Fruit fly (Drosophila melanogaster): ENCODE results near the gene CG3117.

CG3117 gene

dm6 chr2L:2878188-2878587 lies 31.2 kb upstream of the CG3117 start, which contains the start of the genes Prx6a and Sbat:
TSS of gene Prx6a (minus strand) at chr2L:2878232.
TSS of gene Sbat (plus strand) at chr2L:2878344.
- peak; percentile 26 for TF ChIP-seq psq (GFP tag; optimal IDR thresholded peaks at IDR 0.05)
- no peak for TF ChIP-seq Dfd (GFP tag; optimal IDR thresholded peaks at IDR 0.05)
- peak; percentile 49 for TF ChIP-seq Jra (GFP tag; optimal IDR thresholded peaks at IDR 0.05)
- peak in 1 of 2 experiments; percentile 73 for TF ChIP-seq foxo (GFP tag; optimal IDR thresholded peaks at IDR 0.05)
- TF ChIP-seq rgr (GFP tag; optimal IDR thresholded peaks at IDR 0.05): peak; percentile 79
- TF ChIP-seq CrebA (GFP tag; optimal IDR thresholded peaks at IDR 0.05; ENCODE audit: borderline replicate concordance): no peak
- TF ChIP-seq dl (GFP tag; optimal IDR thresholded peaks at IDR 0.05; ENCODE audit: insufficient read depth in 1 of 2, partially characterized antibody in 2 of 2): no peak
- TF ChIP-seq HLH106 (tag; optimal IDR thresholded peaks at IDR 0.05): peak; percentile 90
- peak; percentile 70 for TF ChIP-seq Hnf4 (GFP tag; optimal IDR thresholded peaks at IDR 0.05)
- TF ChIP-seq Hr78 (GFP tag; optimal IDR thresholded peaks at IDR 0.05): no peak
- TF ChIP-seq CG32264 (GFP tag; optimal IDR thresholded peaks at IDR 0.05): no peak
- TF ChIP-seq Sp1 (GFP tag; optimal IDR thresholded peaks at IDR 0.05): peak; percentile 76
- peak; percentile 4 for TF ChIP-seq Myc (optimal IDR thresholded peaks at IDR 0.05)
- peak; percentile 81 for TF ChIP-seq h (GFP tag; optimal IDR thresholded peaks at IDR 0.05)
- TF ChIP-seq sv (GFP tag; optimal IDR thresholded peaks at IDR 0.05): no peak
- no peak for TF ChIP-seq Hr83 (GFP tag; optimal IDR thresholded peaks at IDR 0.05; ENCODE audit: poor library complexity, severe bottlenecking)
- peak; percentile 86 for TF ChIP-seq woc (GFP tag; optimal IDR thresholded peaks at IDR 0.05)
- TF ChIP-seq CG9705 (GFP tag; optimal IDR thresholded peaks at IDR 0.05): peak; percentile 83
- TF ChIP-seq lola (GFP tag; optimal IDR thresholded peaks at IDR 0.05): no peak
- no peak for TF ChIP-seq Rel (GFP tag; optimal IDR thresholded peaks at IDR 0.05)
- peak; percentile 63 for TF ChIP-seq Rel (tag; optimal IDR thresholded peaks at IDR 0.05)
- TF ChIP-seq br (GFP tag; optimal IDR thresholded peaks at IDR 0.05): peak; percentile 70
- peak; percentile 59 for TF ChIP-seq dmrt93B (GFP tag; optimal IDR thresholded peaks at IDR 0.05)
- no peak for TF ChIP-seq GATAd (GFP tag; optimal IDR thresholded peaks at IDR 0.05)
- no peak for TF ChIP-seq Dif (GFP tag; optimal IDR thresholded peaks at IDR 0.05; ENCODE audit: partially characterized antibody)
- peak; percentile 50 for TF ChIP-seq OdsH (GFP tag; optimal IDR thresholded peaks at IDR 0.05)
- TF ChIP-seq fru (GFP tag; optimal IDR thresholded peaks at IDR 0.05): peak; percentile 77
- peak; percentile 74 for TF ChIP-seq ey (GFP tag; optimal IDR thresholded peaks at IDR 0.05)
- no peak for TF ChIP-seq sage (GFP tag; optimal IDR thresholded peaks at IDR 0.05)

- TF ChIP-seq sage (GFP tag; optimal IDR thresholded peaks at IDR 0.05): peak; percentile 42
- no peak for TF ChIP-seq Myc (optimal IDR thresholded peaks at IDR 0.05)
- TF ChIP-seq Hnf4 (GFP tag; optimal IDR thresholded peaks at IDR 0.05): peak; percentile 88
- peak; percentile 23 for TF ChIP-seq br (GFP tag; optimal IDR thresholded peaks at IDR 0.05)
- TF ChIP-seq N (GFP tag; optimal IDR thresholded peaks at IDR 0.05): no peak
- TF ChIP-seq Dif (GFP tag; optimal IDR thresholded peaks at IDR 0.05; ENCODE audit: partially characterized antibody): peak; percentile 31
- peak; percentile 46 for TF ChIP-seq dsf (GFP tag; optimal IDR thresholded peaks at IDR 0.05; ENCODE audit: borderline replicate concordance)
- peak in 1 of 2 experiments; percentile 31 for TF ChIP-seq dl (GFP tag; optimal IDR thresholded peaks at IDR 0.05; ENCODE audit: insufficient read depth in 1 of 2, partially characterized antibody in 2 of 2)
- peak; percentile 57 for TF ChIP-seq h (GFP tag; optimal IDR thresholded peaks at IDR 0.05)
- TF ChIP-seq Sp1 (GFP tag; optimal IDR thresholded peaks at IDR 0.05): peak; percentile 48
- TF ChIP-seq Rel (GFP tag; optimal IDR thresholded peaks at IDR 0.05): peak; percentile 71
- TF ChIP-seq Rel (tag; optimal IDR thresholded peaks at IDR 0.05): peak; percentile 88
- TF ChIP-seq Abd-B (GFP tag; optimal IDR thresholded peaks at IDR 0.05): no peak
- no peak for TF ChIP-seq Mio (GFP tag; optimal IDR thresholded peaks at IDR 0.05)
- peak; percentile 76 for TF ChIP-seq woc (GFP tag; optimal IDR thresholded peaks at IDR 0.05)
- TF ChIP-seq sv (GFP tag; optimal IDR thresholded peaks at IDR 0.05): peak; percentile 43
- peak; percentile 74 for TF ChIP-seq HLH106 (tag; optimal IDR thresholded peaks at IDR 0.05)
- TF ChIP-seq psq (GFP tag; optimal IDR thresholded peaks at IDR 0.05): peak; percentile 68
- peak in 1 of 2 experiments; percentile 78 for TF ChIP-seq foxo (GFP tag; optimal IDR thresholded peaks at IDR 0.05)
- no peak for TF ChIP-seq Vsx2 (GFP tag; optimal IDR thresholded peaks at IDR 0.05; ENCODE audit: partially characterized antibody)
- peak; percentile 68 for TF ChIP-seq dmrt93B (GFP tag; optimal IDR thresholded peaks at IDR 0.05)
- peak; percentile 68 for TF ChIP-seq brk (GFP tag; optimal IDR thresholded peaks at IDR 0.05)
- TF ChIP-seq rgr (GFP tag; optimal IDR thresholded peaks at IDR 0.05): peak; percentile 58
- TF ChIP-seq Dfd (GFP tag; optimal IDR thresholded peaks at IDR 0.05): no peak
- peak; percentile 42 for TF ChIP-seq Jra (GFP tag; optimal IDR thresholded peaks at IDR 0.05)
- TF ChIP-seq CrebA (GFP tag; optimal IDR thresholded peaks at IDR 0.05; ENCODE audit: borderline replicate concordance): no peak
- TF ChIP-seq CG9705 (GFP tag; optimal IDR thresholded peaks at IDR 0.05): peak; percentile 28
- TF ChIP-seq ey (GFP tag; optimal IDR thresholded peaks at IDR 0.05): peak; percentile 51
- TF ChIP-seq Hr83 (GFP tag; optimal IDR thresholded peaks at IDR 0.05; ENCODE audit: poor library complexity, severe bottlenecking): peak; percentile 47
- peak; percentile 64 for TF ChIP-seq fru (GFP tag; optimal IDR thresholded peaks at IDR 0.05)
- TF ChIP-seq CG32264 (GFP tag; optimal IDR thresholded peaks at IDR 0.05): no peak
- TF ChIP-seq OdsH (GFP tag; optimal IDR thresholded peaks at IDR 0.05): peak; percentile 51
These were observed 27.7 kb upstream of the CG3117 start, which contains the start of gene CG8814 for dm6 chr2L:2874542-2875194. TSS of gene CG8814 (plus strand) at chr2L:2874890.
